Worm (Caenorhabditis elegans) whole organism, L1 larva: ENCODE results near the gene T16A1.2.

ENCODE experiments used
- C34B4.2 ChIP-seq: sonication (generic microtip); optimal IDR thresholded peaks from 2 replicates; lab custom pipeline; 2017; ENCODE audit warnings: mild to moderate bottlenecking, missing genetic modification characterization, missing compliant biosample characterization
- aha-1 ChIP-seq: fragments of 150-350 bp; optimal IDR thresholded peaks from 2 replicates; lab custom pipeline; 2014; ENCODE audit warnings: missing biosample characterization, missing genetic modification characterization
- alr-1 ChIP-seq: fragments of 200-800 bp; sonication (Bioruptor generic); optimal IDR thresholded peaks from 2 replicates; lab custom pipeline; 2018; ENCODE audit warnings: borderline replicate concordance, mild to moderate bottlenecking, missing genetic modification characterization, missing compliant biosample characterization
- aly-2 ChIP-seq: fragments of 150-350 bp; optimal IDR thresholded peaks from 2 replicates; lab custom pipeline; 2014; ENCODE audit warnings: missing biosample characterization, missing genetic modification characterization
- ceh-63 ChIP-seq: fragments of 200-800 bp; sonication (Bioruptor generic); optimal IDR thresholded peaks from 2 replicates; lab custom pipeline; 2018; ENCODE audit warnings: mild to moderate bottlenecking, missing genetic modification characterization, missing compliant biosample characterization
- ceh-8 ChIP-seq: fragments of 200-800 bp; sonication (Bioruptor generic); optimal IDR thresholded peaks from 2 replicates; lab custom pipeline; 2018; ENCODE audit warnings: mild to moderate bottlenecking, missing genetic modification characterization, moderate library complexity, missing compliant biosample characterization
- ceh-82 ChIP-seq, 3 experiments: fragments of 150-350 bp in 1 of 3; sonication (generic microtip) in 2 of 3; optimal IDR thresholded peaks; 2 replicates each; lab custom pipeline; 2014 to 2017; ENCODE audit warnings: missing biosample characterization in 3 of 3, missing genetic modification characterization in 3 of 3
- ceh-88 ChIP-seq: fragments of 200-800 bp; sonication (Bioruptor generic); IDR thresholded peaks from 2 replicates; pipeline ENCODE4 v1.3.6; 2022; ENCODE audit warnings: missing genetic modification characterization, missing compliant biosample characterization
- ceh-90 ChIP-seq: sonication (generic microtip); optimal IDR thresholded peaks from 2 replicates; lab custom pipeline; 2016; ENCODE audit warnings: missing genetic modification characterization, missing compliant biosample characterization
- dpl-1 ChIP-seq, 3 experiments: fragments of 150-350 bp in 2 of 3; sonication (generic microtip) in 1 of 3; optimal IDR thresholded peaks; 2 replicates each; lab custom pipeline; 2014 to 2017; ENCODE audit warnings: missing biosample characterization in 3 of 3, missing genetic modification characterization in 3 of 3, missing genetic modification reagents in 3 of 3
- egl-13 ChIP-seq: sonication (generic microtip); optimal IDR thresholded peaks from 2 replicates; lab custom pipeline; 2016; ENCODE audit warnings: missing genotype, missing genetic modification reagents, missing genetic modification characterization, missing compliant biosample characterization
- egl-27 ChIP-seq, 2 experiments: fragments of 150-350 bp in 1 of 2; sonication (generic microtip); optimal IDR thresholded peaks; 3 replicates each; lab custom pipeline; 2017 to 2018; ENCODE audit warnings: missing biosample characterization in 2 of 2, missing genetic modification characterization in 2 of 2, missing genetic modification reagents in 2 of 2
- elt-3 ChIP-seq, 6 experiments: fragments of 150-350 bp in 1 of 6; sonication (generic microtip); optimal IDR thresholded peaks; 2 replicates each; lab custom pipeline; 2017 to 2018; ENCODE audit warnings: missing biosample characterization in 6 of 6, missing genetic modification characterization in 6 of 6, inconsistent platforms in 1 of 6
- fkh-10 ChIP-seq: sonication (generic microtip); optimal IDR thresholded peaks from 2 replicates; lab custom pipeline; 2017; ENCODE audit warnings: missing biosample characterization, missing genetic modification reagents, missing genetic modification characterization
- fkh-8 ChIP-seq: sonication (generic microtip); optimal IDR thresholded peaks from 2 replicates; lab custom pipeline; 2016; ENCODE audit warnings: mild to moderate bottlenecking, missing genetic modification characterization, missing compliant biosample characterization
- hpl-2 ChIP-seq: fragments of 150-350 bp; optimal IDR thresholded peaks from 2 replicates; lab custom pipeline; 2014; ENCODE audit warnings: missing biosample characterization, missing genetic modification reagents, missing genetic modification characterization
- irx-1 ChIP-seq: sonication (generic microtip); optimal IDR thresholded peaks from 2 replicates; lab custom pipeline; 2016; ENCODE audit warnings: missing genetic modification characterization, missing compliant biosample characterization
- lin-14 ChIP-seq: fragments of 200-800 bp; sonication (Bioruptor generic); optimal IDR thresholded peaks from 2 replicates; lab custom pipeline; 2018; ENCODE audit warnings: mild to moderate bottlenecking, missing genetic modification characterization, moderate library complexity, missing compliant biosample characterization
- lin-35 ChIP-seq, 2 experiments: fragments of 150-350 bp; optimal IDR thresholded peaks; 2 replicates each; lab custom pipeline; 2014; ENCODE audit warnings: missing biosample characterization in 2 of 2, missing genetic modification characterization in 2 of 2, missing genetic modification reagents in 2 of 2
- lsy-2 ChIP-seq, 2 experiments: fragments of 150-350 bp; optimal IDR thresholded peaks; 2 replicates each; lab custom pipeline; 2014; ENCODE audit warnings: missing biosample characterization in 2 of 2, missing genetic modification characterization in 2 of 2
- mab-9 ChIP-seq: fragments of 200-800 bp; sonication (Bioruptor generic); IDR thresholded peaks from 2 replicates; pipeline ENCODE4 v1.3.6; 2022; ENCODE audit warnings: missing genetic modification reagents, missing genetic modification characterization, missing compliant biosample characterization
- mdl-1 ChIP-seq, 2 experiments: fragments of 150-350 bp; optimal IDR thresholded peaks; 2 replicates each; lab custom pipeline; 2014 to 2017; ENCODE audit warnings: missing biosample characterization in 2 of 2, missing genetic modification characterization in 2 of 2, inconsistent platforms in 1 of 2
- nhr-11 ChIP-seq: fragments of 150-350 bp; optimal IDR thresholded peaks from 2 replicates; lab custom pipeline; 2014; ENCODE audit warnings: missing biosample characterization, missing genetic modification characterization
- nhr-19 ChIP-seq: fragments of 200-800 bp; sonication (Bioruptor generic); conservative IDR thresholded peaks from 2 replicates; pipeline ENCODE4 v1.3.6; 2022; ENCODE audit warnings: missing genetic modification characterization, missing compliant biosample characterization
- nhr-28 ChIP-seq: fragments of 150-350 bp; optimal IDR thresholded peaks from 2 replicates; lab custom pipeline; 2014; ENCODE audit warnings: missing biosample characterization, missing genetic modification characterization
- nhr-47 ChIP-seq: sonication (generic microtip); optimal IDR thresholded peaks from 2 replicates; lab custom pipeline; 2016; ENCODE audit warnings: mild to moderate bottlenecking, missing genetic modification characterization, moderate library complexity, missing compliant biosample characterization
- nhr-71 ChIP-seq: sonication (generic microtip); optimal IDR thresholded peaks from 2 replicates; lab custom pipeline; 2016; ENCODE audit warnings: mild to moderate bottlenecking, missing genetic modification characterization, moderate library complexity, missing compliant biosample characterization
- nhr-76 ChIP-seq: sonication (generic microtip); optimal IDR thresholded peaks from 2 replicates; lab custom pipeline; 2017; ENCODE audit warnings: missing biosample characterization, missing genetic modification characterization
- nhr-77 ChIP-seq: fragments of 150-350 bp; optimal IDR thresholded peaks from 2 replicates; lab custom pipeline; 2014; ENCODE audit warnings: missing biosample characterization, missing genetic modification characterization
- nhr-85 ChIP-seq: sonication (generic microtip); peaks from one replicate; lab custom pipeline; 2016; ENCODE audit warnings: missing genetic modification characterization, inconsistent platforms, missing compliant biosample characterization
- pag-3 ChIP-seq: sonication (generic microtip); optimal IDR thresholded peaks from 2 replicates; lab custom pipeline; 2017; ENCODE audit warnings: missing genetic modification characterization, mild to moderate bottlenecking, missing compliant biosample characterization, antibody characterized with exemption, borderline replicate concordance; ENCODE audit not compliant: insufficient read depth
- pqm-1 ChIP-seq: sonication (generic microtip); optimal IDR thresholded peaks from 3 replicates; lab custom pipeline; 2017; ENCODE audit warnings: missing biosample characterization, missing genetic modification characterization
- rnt-1 ChIP-seq: sonication (generic microtip); optimal IDR thresholded peaks from 2 replicates; lab custom pipeline; 2016; ENCODE audit warnings: mild to moderate bottlenecking, missing genetic modification characterization, moderate library complexity, missing compliant biosample characterization
- skn-1 ChIP-seq: fragments of 150-350 bp; optimal IDR thresholded peaks from 2 replicates; lab custom pipeline; 2014; ENCODE audit warnings: missing biosample characterization, missing genetic modification characterization
- snpc-4 ChIP-seq: fragments of 150-350 bp; optimal IDR thresholded peaks from 2 replicates; lab custom pipeline; 2014; ENCODE audit warnings: missing biosample characterization, missing genetic modification characterization
- snu-23 ChIP-seq: sonication (generic microtip); optimal IDR thresholded peaks from 2 replicates; lab custom pipeline; 2016; ENCODE audit warnings: missing genetic modification characterization, missing compliant biosample characterization
- sox-4 ChIP-seq: sonication (generic microtip); optimal IDR thresholded peaks from 2 replicates; lab custom pipeline; 2016; ENCODE audit warnings: missing genetic modification characterization, missing compliant biosample characterization
- sup-37 ChIP-seq: fragments of 200-800 bp; sonication (Bioruptor generic); optimal IDR thresholded peaks from 2 replicates; lab custom pipeline; 2018; ENCODE audit warnings: mild to moderate bottlenecking, missing genetic modification characterization, missing compliant biosample characterization
- swsn-7 ChIP-seq: sonication (generic microtip); optimal IDR thresholded peaks from 2 replicates; lab custom pipeline; 2016; ENCODE audit warnings: missing genetic modification characterization, missing compliant biosample characterization
- tbx-2 ChIP-seq: sonication (generic microtip); optimal IDR thresholded peaks from 2 replicates; lab custom pipeline; 2016; ENCODE audit warnings: missing genetic modification characterization, missing compliant biosample characterization
- tlp-1 ChIP-seq: fragments of 150-350 bp; optimal IDR thresholded peaks from 2 replicates; lab custom pipeline; 2014; ENCODE audit warnings: missing biosample characterization, missing genetic modification characterization
- unc-130 ChIP-seq: fragments of 150-350 bp; optimal IDR thresholded peaks from 2 replicates; lab custom pipeline; 2017; ENCODE audit warnings: missing biosample characterization, missing genetic modification characterization, inconsistent platforms
- unc-30 ChIP-seq: sonication (generic microtip); optimal IDR thresholded peaks from 2 replicates; lab custom pipeline; 2017; ENCODE audit warnings: missing biosample characterization, missing genetic modification characterization
- unc-62 ChIP-seq: fragments of 150-350 bp; optimal IDR thresholded peaks from 2 replicates; lab custom pipeline; 2014; ENCODE audit warnings: missing biosample characterization, missing genetic modification reagents, missing genetic modification characterization
- unc-86 ChIP-seq: sonication (generic microtip); optimal IDR thresholded peaks from 2 replicates; lab custom pipeline; 2016; ENCODE audit warnings: missing genetic modification characterization, missing compliant biosample characterization
- unc-98 ChIP-seq: fragments of 200-800 bp; sonication (Bioruptor generic); IDR thresholded peaks from 2 replicates; pipeline ENCODE4 v1.3.6; 2022; ENCODE audit warnings: missing genetic modification characterization, missing compliant biosample characterization
- xbp-1 ChIP-seq: sonication (generic microtip); optimal IDR thresholded peaks from 2 replicates; lab custom pipeline; 2016; ENCODE audit warnings: missing genetic modification characterization, missing compliant biosample characterization
- zag-1 ChIP-seq: fragments of 150-350 bp; optimal IDR thresholded peaks from 2 replicates; lab custom pipeline; 2014; ENCODE audit warnings: missing biosample characterization, missing genetic modification characterization
- ztf-11 ChIP-seq, 2 experiments: sonication (generic microtip); optimal IDR thresholded peaks; 2 replicates each; lab custom pipeline; 2016 to 2017; ENCODE audit warnings: missing genetic modification characterization in 2 of 2, missing biosample characterization in 1 of 2, missing compliant biosample characterization in 1 of 2

Gene T16A1.2

DNA sequence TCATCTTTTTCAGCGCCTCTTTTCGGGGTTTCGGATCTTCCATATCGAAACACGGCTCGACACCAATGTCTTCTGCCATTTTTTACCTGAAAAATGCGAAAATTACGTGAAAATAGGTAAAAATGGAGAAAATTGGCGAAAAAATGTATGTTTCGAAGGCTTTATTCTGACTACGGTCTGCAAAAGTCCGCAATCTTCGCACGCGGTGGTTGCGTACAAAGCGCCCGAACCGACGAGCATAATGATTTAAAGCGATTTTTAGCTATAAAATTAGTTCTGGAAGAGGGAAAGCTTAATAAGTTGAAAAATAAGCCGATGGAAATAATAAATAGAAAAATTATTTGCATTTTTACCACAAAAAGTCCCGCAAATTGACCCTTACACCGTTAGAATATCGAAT lies 36.4 kb upstream of the T16A1.2 start, which contains the start of gene F07E5.5 (continued):
- TF ChIP-seq dpl-1 (GFP tag; optimal IDR thresholded peaks at IDR 0.05; lab: Kevin White, UChicago) (peak; percentile 54 to 78 (median 74)), fkh-10 (no peak), egl-27 (tag; optimal IDR thresholded peaks at IDR 0.05; lab: Kevin White, UChicago) (no peak), unc-62 (GFP tag; lab: Kevin White, UChicago) (no peak), snu-23 (no peak), nhr-71 (tag; lab: Kevin White, UChicago) (no peak), nhr-77 (tag; lab: Kevin White, UChicago) (no peak), lin-35 (GFP tag; optimal IDR thresholded peaks at IDR 0.05; lab: Kevin White, UChicago) (peak; percentile 61 to 77), nhr-76 (tag; lab: Kevin White, UChicago) (no peak), lsy-2 (tag; optimal IDR thresholded peaks at IDR 0.05; lab: Kevin White, UChicago) (peak; percentile 96 to 98), unc-130 (tag; lab: Kevin White, UChicago) (peak; percentile 79), swsn-7 (tag; lab: Kevin White, UChicago) (peak; percentile 51), nhr-11 (tag; lab: Kevin White, UChicago) (peak; percentile 14), aly-2 (no peak), pqm-1 (tag; lab: Kevin White, UChicago) (no peak), egl-13 (no peak), tlp-1 (tag; lab: Kevin White, UChicago) (no peak), snpc-4 (tag; lab: Kevin White, UChicago) (peak; percentile 23), zag-1 (tag; lab: Kevin White, UChicago) (no peak), irx-1 (tag; lab: Kevin White, UChicago) (no peak), unc-30 (no peak), rnt-1 (tag; lab: Kevin White, UChicago) (no peak), C34B4.2 (tag; lab: Kevin White, UChicago) (no peak), xbp-1 (tag; lab: Kevin White, UChicago) (peak; percentile 45), ceh-63 (GFP tag; lab: Kevin White, UChicago) (no peak), ztf-11 (tag; optimal IDR thresholded peaks at IDR 0.05; lab: Kevin White, UChicago) (no peak), ceh-88 (GFP tag; lab: Robert Waterston, UW) (no peak), nhr-19 (GFP tag; lab: Robert Waterston, UW) (peak; percentile 49), ceh-90 (tag; lab: Kevin White, UChicago) (no peak), hpl-2 (GFP tag; lab: Kevin White, UChicago) (no peak), elt-3 (tag; optimal IDR thresholded peaks at IDR 0.05; lab: Kevin White, UChicago) (no peak), lin-14 (GFP tag; lab: Kevin White, UChicago) (no peak), ceh-82 (tag; optimal IDR thresholded peaks at IDR 0.05; lab: Kevin White, UChicago) (peak; percentile 19 to 66 (median 64)), unc-86 (tag; lab: Kevin White, UChicago) (peak; percentile 10), nhr-28 (tag; lab: Kevin White, UChicago) (no peak), aha-1 (tag; lab: Kevin White, UChicago) (no peak), ceh-8 (no peak), alr-1 (tag; lab: Kevin White, UChicago) (no peak), nhr-47 (tag; lab: Kevin White, UChicago) (no peak), tbx-2 (no peak), skn-1 (tag; lab: Kevin White, UChicago) (peak; percentile 55), unc-98 (GFP tag; lab: Robert Waterston, UW) (no peak), mab-9 (GFP tag; lab: Robert Waterston, UW) (no peak), nhr-85 (peak; percentile 68), pag-3 (no peak), sox-4 (tag; lab: Kevin White, UChicago) (no peak), mdl-1 (tag; optimal IDR thresholded peaks at IDR 0.05; lab: Kevin White, UChicago) (peak in 1 of 2 experiments; percentile 14), fkh-8 (tag; lab: Kevin White, UChicago) (peak; percentile 43), sup-37 (GFP tag; lab: Kevin White, UChicago) (no peak)
